Fruit fly (Drosophila melanogaster): Measurements from ENCODE around the gene CG7377.
"Not testable (repeated sequence)": the region's sequence is repeated elsewhere in the genome, so short reads cannot be mapped to it uniquely, and the experiment has no call there.

CG7377 gene

dm6 chr3L:11554338-11554737 is 35.2 kb upstream of the CG7377 start:
- TF ChIP-seq insv (optimal IDR thresholded peaks at IDR 0.05), result no peak
- TF ChIP-seq ttk (optimal IDR thresholded peaks at IDR 0.05), result no peak
- no peak for TF ChIP-seq Sin3A (optimal IDR thresholded peaks at IDR 0.05)
- no peak for TF ChIP-seq Myc (optimal IDR thresholded peaks at IDR 0.05)
- no peak for TF ChIP-seq h (optimal IDR thresholded peaks at IDR 0.05)
- TF ChIP-seq psq (optimal IDR thresholded peaks at IDR 0.05), result no peak

dm6 chr3L:11554796-11555195 is 34.7 kb upstream of the CG7377 start:
- TF ChIP-seq Myc (optimal IDR thresholded peaks at IDR 0.05), result no peak
- no peak for TF ChIP-seq psq (optimal IDR thresholded peaks at IDR 0.05)
- no peak for TF ChIP-seq Sin3A (optimal IDR thresholded peaks at IDR 0.05)
- no peak for TF ChIP-seq h (optimal IDR thresholded peaks at IDR 0.05)
- TF ChIP-seq ttk (optimal IDR thresholded peaks at IDR 0.05), result no peak
- no peak for TF ChIP-seq insv (optimal IDR thresholded peaks at IDR 0.05)

dm6 chr3L:11555662-11556460 is 33.6 kb upstream of the CG7377 start:
- no peak for TF ChIP-seq ttk (optimal IDR thresholded peaks at IDR 0.05)
- TF ChIP-seq h (optimal IDR thresholded peaks at IDR 0.05), result no peak
- no peak for TF ChIP-seq psq (optimal IDR thresholded peaks at IDR 0.05)

dm6 chr3L:11556637-11557036 is 32.9 kb upstream of the CG7377 start:
- TF ChIP-seq h (optimal IDR thresholded peaks at IDR 0.05) (no peak), Myc (optimal IDR thresholded peaks at IDR 0.05) (no peak), insv (optimal IDR thresholded peaks at IDR 0.05) (no peak), ttk (optimal IDR thresholded peaks at IDR 0.05) (no peak), psq (optimal IDR thresholded peaks at IDR 0.05) (no peak), Sin3A (optimal IDR thresholded peaks at IDR 0.05) (no peak)

- no peak for TF ChIP-seq Myc (optimal IDR thresholded peaks at IDR 0.05)
- no peak for TF ChIP-seq ttk (optimal IDR thresholded peaks at IDR 0.05)
- TF ChIP-seq h (optimal IDR thresholded peaks at IDR 0.05), result no peak
- TF ChIP-seq insv (optimal IDR thresholded peaks at IDR 0.05), result no peak
- no peak for TF ChIP-seq psq (optimal IDR thresholded peaks at IDR 0.05)
- TF ChIP-seq Sin3A (optimal IDR thresholded peaks at IDR 0.05), result no peak
Observed at dm6 chr3L:11557209-11557608, 32.3 kb upstream of the CG7377 start.

- TF ChIP-seq Myc (optimal IDR thresholded peaks at IDR 0.05), result no peak
- TF ChIP-seq insv (optimal IDR thresholded peaks at IDR 0.05), result no peak
- no peak for TF ChIP-seq psq (optimal IDR thresholded peaks at IDR 0.05)
- TF ChIP-seq ttk (optimal IDR thresholded peaks at IDR 0.05), result no peak
- TF ChIP-seq h (optimal IDR thresholded peaks at IDR 0.05), result no peak
- no peak for TF ChIP-seq Sin3A (optimal IDR thresholded peaks at IDR 0.05)
Observed at dm6 chr3L:11560885-11561284, 28.6 kb upstream of the CG7377 start.

dm6 chr3L:11561946-11562760 is 27.3 kb upstream of the CG7377 start, which contains the start of the genes CG7394 and Mob2:
Gene CG7394, plus strand, starts transcription at chr3L:11561996.
Gene Mob2, minus strand, starts transcription at chr3L:11562233.
- TF ChIP-seq Myc (optimal IDR thresholded peaks at IDR 0.05) (no peak), insv (optimal IDR thresholded peaks at IDR 0.05) (no peak), ttk (optimal IDR thresholded peaks at IDR 0.05) (no peak), psq (optimal IDR thresholded peaks at IDR 0.05) (no peak), h (optimal IDR thresholded peaks at IDR 0.05) (no peak), Sin3A (optimal IDR thresholded peaks at IDR 0.05) (no peak)

dm6 chr3L:11563972-11564533 is 25.4 kb upstream of the CG7377 start, which contains the start of the genes CG46412 and CG33267:
Gene CG46412, minus strand, starts transcription at chr3L:11564072.
Gene CG33267, plus strand, starts transcription at chr3L:11564483.
- no peak for TF ChIP-seq Myc (optimal IDR thresholded peaks at IDR 0.05)

- no peak for TF ChIP-seq Myc (optimal IDR thresholded peaks at IDR 0.05)
- no peak for TF ChIP-seq psq (optimal IDR thresholded peaks at IDR 0.05)
Observed at dm6 chr3L:11574563-11574962, 14.9 kb upstream of the CG7377 start, which contains the start of gene CG33490. Gene CG33490, minus strand, starts transcription at chr3L:11574663.

- TF ChIP-seq h, ttk, insv (optimal IDR thresholded peaks at IDR 0.05): not testable (repeated sequence)
Observed at dm6 chr3L:11576944-11577343, 12.6 kb upstream of the CG7377 start, which contains the start of gene CG33489. Gene CG33489, minus strand, starts transcription at chr3L:11577044.

- no peak for TF ChIP-seq ttk (optimal IDR thresholded peaks at IDR 0.05)
- no peak for TF ChIP-seq Myc (optimal IDR thresholded peaks at IDR 0.05)
- TF ChIP-seq psq (optimal IDR thresholded peaks at IDR 0.05), result no peak
- TF ChIP-seq Sin3A (optimal IDR thresholded peaks at IDR 0.05), result no peak
- TF ChIP-seq h (optimal IDR thresholded peaks at IDR 0.05), result no peak
- TF ChIP-seq insv (optimal IDR thresholded peaks at IDR 0.05), result no peak
Observed at dm6 chr3L:11577395-11577794, 12.1 kb upstream of the CG7377 start, which contains the start of gene CG33271. Gene CG33271, minus strand, starts transcription at chr3L:11577495.

dm6 chr3L:11578211-11578673 is 11.3 kb upstream of the CG7377 start, which contains the start of gene CG33270:
Gene CG33270, minus strand, starts transcription at chr3L:11578623.
- TF ChIP-seq ttk (optimal IDR thresholded peaks at IDR 0.05), result no peak
- no peak for TF ChIP-seq psq (optimal IDR thresholded peaks at IDR 0.05)
- no peak for TF ChIP-seq Sin3A (optimal IDR thresholded peaks at IDR 0.05)
- TF ChIP-seq Myc (optimal IDR thresholded peaks at IDR 0.05), result no peak
- no peak for TF ChIP-seq insv (optimal IDR thresholded peaks at IDR 0.05)
- no peak for TF ChIP-seq h (optimal IDR thresholded peaks at IDR 0.05)
